Fruit fly (Drosophila melanogaster) whole organism, wandering third instar larva: ENCODE data around the gene CG8097.

Experiments used
- CG32264 ChIP-seq: fragments of 200-800 bp; sonication (Bioruptor generic); optimal IDR thresholded peaks from 2 replicates; lab custom pipeline; 2016; ENCODE audit warnings: missing biosample characterization, missing genetic modification characterization
- CrebA ChIP-seq: fragments of 200-800 bp; sonication (Bioruptor generic); optimal IDR thresholded peaks from 2 replicates; lab custom pipeline; 2016; ENCODE audit warnings: missing biosample characterization, mild to moderate bottlenecking, missing genetic modification characterization, borderline replicate concordance
- OdsH ChIP-seq: fragments of 200-800 bp; sonication (Bioruptor generic); optimal IDR thresholded peaks from 2 replicates; lab custom pipeline; 2016; ENCODE audit warnings: missing biosample characterization, mild to moderate bottlenecking, missing genetic modification characterization
- Vsx2 ChIP-seq: fragments of 200-300, 225-300 bp; sonication (Bioruptor generic); optimal IDR thresholded peaks from 2 replicates; lab custom pipeline; 2018; ENCODE audit warnings: missing biosample characterization, missing genetic modification characterization; ENCODE audit not compliant: partially characterized antibody
- dl ChIP-seq, 2 experiments: fragments of 175-275, 200-275 bp in 1 of 2; fragments of 200-275 bp in 1 of 2; sonication (Bioruptor generic); optimal IDR thresholded peaks; lab custom pipeline; 2018; ENCODE audit warnings: mild to moderate bottlenecking in 2 of 2, missing biosample characterization in 2 of 2, missing genetic modification characterization in 2 of 2, moderate library complexity in 2 of 2; ENCODE audit not compliant: partially characterized antibody in 2 of 2, insufficient read depth in 1 of 2
- dmrt93B ChIP-seq: fragments of 200-800 bp; sonication (Bioruptor generic); optimal IDR thresholded peaks from 2 replicates; lab custom pipeline; 2018; ENCODE audit warnings: missing biosample characterization, mild to moderate bottlenecking, missing genetic modification characterization
- jim ChIP-seq: fragments of 175-275, 200-325 bp; sonication (Bioruptor generic); optimal IDR thresholded peaks from 2 replicates; lab custom pipeline; 2016; ENCODE audit warnings: missing biosample characterization, mild to moderate bottlenecking, missing genetic modification characterization
- sage ChIP-seq: fragments of 200-800 bp; sonication (Bioruptor generic); optimal IDR thresholded peaks from 2 replicates; lab custom pipeline; 2016; ENCODE audit warnings: missing biosample characterization, mild to moderate bottlenecking, missing genetic modification characterization
- woc ChIP-seq: sonication (Bioruptor generic); optimal IDR thresholded peaks from 2 replicates; lab custom pipeline; 2016; ENCODE audit warnings: missing biosample characterization, mild to moderate bottlenecking, missing genetic modification characterization

dm6 chrX:15609351-15609750 lies 26.4 kb downstream of the CG8097 start:
- no peak for TF ChIP-seq OdsH (GFP tag; lab: Kevin White, UChicago)
- TF ChIP-seq sage, result no peak
- no peak for TF ChIP-seq jim (GFP tag; lab: Kevin White, UChicago)
- TF ChIP-seq dl (GFP tag; optimal IDR thresholded peaks at IDR 0.05; lab: Kevin White, UChicago; ENCODE audit: insufficient read depth in 1 of 2, partially characterized antibody in 2 of 2), result no peak
- no peak for TF ChIP-seq woc (GFP tag; lab: Kevin White, UChicago)
- TF ChIP-seq CG32264 (GFP tag; lab: Kevin White, UChicago), result no peak
- TF ChIP-seq CrebA (GFP tag; lab: Kevin White, UChicago), result no peak
- no peak for TF ChIP-seq dmrt93B
- no peak for TF ChIP-seq Vsx2 (GFP tag; lab: Kevin White, UChicago)
